Fruit fly (Drosophila melanogaster): Measurements from ENCODE around the gene osa.

The osa gene

dm6 chr3R:17686875-17687274 is 31.3 kb downstream of the osa start, which contains the start of gene CG31249 (continued):
- TF ChIP-seq Gug (GFP tag; IDR thresholded peaks at IDR 0.05) (no peak), CG9437 (GFP tag; optimal IDR thresholded peaks at IDR 0.05) (no peak), CG15514 (GFP tag; optimal IDR thresholded peaks at IDR 0.05) (no peak), CG4360 (GFP tag; IDR thresholded peaks at IDR 0.05) (no peak), z (GFP tag; IDR thresholded peaks at IDR 0.05) (no peak), HLHmδ (GFP tag; optimal IDR thresholded peaks at IDR 0.05) (no peak), CG14710 (tag; optimal IDR thresholded peaks at IDR 0.05) (peak; percentile 18), CG7839 (tag; optimal IDR thresholded peaks at IDR 0.05) (no peak), rib (GFP tag; IDR thresholded peaks at IDR 0.05) (no peak), oc (tag; optimal IDR thresholded peaks at IDR 0.05) (no peak), ato (GFP tag; IDR thresholded peaks at IDR 0.05; ENCODE audit: partially characterized antibody) (peak; percentile 69; the same call in 1 of the 2 replicates), MESR4 (GFP tag; optimal IDR thresholded peaks at IDR 0.05) (peak; percentile 46), twi (tag; optimal IDR thresholded peaks at IDR 0.05) (no peak), cg (GFP tag; optimal IDR thresholded peaks at IDR 0.05) (no peak), disco-r (GFP tag; optimal IDR thresholded peaks at IDR 0.05) (no peak), sr (GFP tag; IDR thresholded peaks at IDR 0.05) (no peak), CG3847 (GFP tag; IDR thresholded peaks at IDR 0.05) (peak; percentile 22; the same call in 1 of the 2 replicates), pros (GFP tag; optimal IDR thresholded peaks at IDR 0.05) (no peak), hbn (GFP tag; IDR thresholded peaks at IDR 0.05; ENCODE audit: partially characterized antibody) (peak; percentile 83), TFAM (GFP tag; optimal IDR thresholded peaks at IDR 0.05) (no peak), CG15601 (tag; optimal IDR thresholded peaks at IDR 0.05) (no peak), CG15073 (GFP tag; optimal IDR thresholded peaks at IDR 0.05) (no peak), lmd (GFP tag; IDR thresholded peaks at IDR 0.05) (no peak), Atf-2 (GFP tag; optimal IDR thresholded peaks at IDR 0.05) (no peak), Bdp1 (GFP tag; optimal IDR thresholded peaks at IDR 0.05) (no peak), CG3163 (GFP tag; optimal IDR thresholded peaks at IDR 0.05) (no peak), Dll (GFP tag; IDR thresholded peaks at IDR 0.05; ENCODE audit: partially characterized antibody) (peak; percentile 86), NfI (GFP tag; optimal IDR thresholded peaks at IDR 0.05) (no peak), CkIIα-i1 (GFP tag; IDR thresholded peaks at IDR 0.05) (no peak), gsb (GFP tag; IDR thresholded peaks at IDR 0.05) (no peak), row (GFP tag; IDR thresholded peaks at IDR 0.05) (peak; percentile 79), CG10431 (GFP tag; optimal IDR thresholded peaks at IDR 0.05) (no peak), trh (GFP tag; optimal IDR thresholded peaks at IDR 0.05) (no peak), CG3726 (GFP tag; IDR thresholded peaks at IDR 0.05) (no peak), CG32767 (GFP tag; IDR thresholded peaks at IDR 0.05) (no peak), Sox100B (GFP tag; optimal IDR thresholded peaks at IDR 0.05) (no peak), CG2712 (tag; optimal IDR thresholded peaks at IDR 0.05) (peak; percentile 4), CG12659 (GFP tag; optimal IDR thresholded peaks at IDR 0.05) (peak; percentile 69), CG7928 (GFP tag; optimal IDR thresholded peaks at IDR 0.05) (peak; percentile 90), CG8924 (tag; optimal IDR thresholded peaks at IDR 0.05) (no peak), sc (optimal IDR thresholded peaks at IDR 0.05) (no peak), sc (GFP tag; optimal IDR thresholded peaks at IDR 0.05) (no peak), wek (GFP tag; optimal IDR thresholded peaks at IDR 0.05) (no peak), CG1647 (GFP tag; optimal IDR thresholded peaks at IDR 0.05) (no peak), CG9609 (GFP tag; optimal IDR thresholded peaks at IDR 0.05) (no peak), CG1792 (GFP tag; optimal IDR thresholded peaks at IDR 0.05) (no peak), sna (GFP tag; IDR thresholded peaks at IDR 0.05; ENCODE audit: partially characterized antibody) (peak; percentile 74; the same call in 1 of the 2 replicates), CG12769 (tag; optimal IDR thresholded peaks at IDR 0.05) (no peak), Dp (GFP tag; optimal IDR thresholded peaks at IDR 0.05) (peak; percentile 45), mirr (GFP tag; optimal IDR thresholded peaks at IDR 0.05) (no peak), ash1 (GFP tag; optimal IDR thresholded peaks at IDR 0.05) (no peak), kay (GFP tag; optimal IDR thresholded peaks at IDR 0.05) (no peak)
